Worm (Caenorhabditis elegans) whole organism, L3 larva: ENCODE measurements around the gene str-90.

ENCODE experiments used
- ceh-16 ChIP-seq: sonication (generic microtip); optimal IDR thresholded peaks from 2 replicates; lab custom pipeline; 2017; ENCODE audit warnings: missing biosample characterization, missing genetic modification characterization
- ceh-28 ChIP-seq: fragments of 150-350 bp; optimal IDR thresholded peaks from 2 replicates; lab custom pipeline; 2014; ENCODE audit warnings: missing biosample characterization, missing genetic modification reagents, missing genetic modification characterization
- elt-1 ChIP-seq: fragments of 150-350 bp; optimal IDR thresholded peaks from 2 replicates; lab custom pipeline; 2014; ENCODE audit warnings: missing biosample characterization, missing genetic modification characterization
- elt-3 ChIP-seq, 3 experiments: fragments of 150-350 bp in 1 of 3; sonication (generic microtip) in 2 of 3; optimal IDR thresholded peaks; 2 replicates in 2 of 3; 4 replicates in 1 of 3; lab custom pipeline; 2014 to 2017; ENCODE audit warnings: missing biosample characterization in 3 of 3, missing genetic modification characterization in 3 of 3
- hmg-11 ChIP-seq: sonication (generic microtip); optimal IDR thresholded peaks from 2 replicates; lab custom pipeline; 2016; ENCODE audit warnings: missing genetic modification characterization, missing compliant biosample characterization
- lin-15B ChIP-seq: fragments of 150-350 bp; optimal IDR thresholded peaks from 2 replicates; lab custom pipeline; 2014; ENCODE audit warnings: missing biosample characterization, missing genetic modification characterization
- nhr-43 ChIP-seq: sonication (generic microtip); optimal IDR thresholded peaks from 2 replicates; lab custom pipeline; 2016; ENCODE audit warnings: mild to moderate bottlenecking, missing genetic modification characterization, missing compliant biosample characterization; ENCODE audit not compliant: poor library complexity, severe bottlenecking
- nhr-76 ChIP-seq: fragments of 150-350 bp; sonication (generic microtip); optimal IDR thresholded peaks from 5 replicates; lab custom pipeline; 2014; ENCODE audit warnings: missing biosample characterization, missing genetic modification characterization
- nhr-77 ChIP-seq: fragments of 150-350 bp; optimal IDR thresholded peaks from 2 replicates; lab custom pipeline; 2014; ENCODE audit warnings: missing biosample characterization, missing genetic modification characterization
- pha-4 ChIP-seq: fragments of 150-350 bp; optimal IDR thresholded peaks from 2 replicates; lab custom pipeline; 2014; ENCODE audit warnings: missing biosample characterization, missing genetic modification reagents, missing genetic modification characterization
- sea-2 ChIP-seq: fragments of 150-350 bp; sonication (generic microtip); optimal IDR thresholded peaks from 4 replicates; lab custom pipeline; 2014; ENCODE audit warnings: missing biosample characterization, missing genetic modification reagents, missing genetic modification characterization
- snpc-4 ChIP-seq: fragments of 150-350 bp; optimal IDR thresholded peaks from 2 replicates; lab custom pipeline; 2014; ENCODE audit warnings: missing biosample characterization, missing genetic modification characterization
- unc-39 ChIP-seq: sonication (generic microtip); optimal IDR thresholded peaks from 4 replicates; lab custom pipeline; 2017; ENCODE audit warnings: missing biosample characterization, missing genetic modification characterization
- ztf-11 ChIP-seq: fragments of 150-350 bp; optimal IDR thresholded peaks from 2 replicates; lab custom pipeline; 2014; ENCODE audit warnings: missing biosample characterization, missing genetic modification characterization
- ztf-4 ChIP-seq: fragments of 150-350 bp; optimal IDR thresholded peaks from 2 replicates; lab custom pipeline; 2014; ENCODE audit warnings: missing biosample characterization, missing genetic modification characterization

Gene str-90

DNA sequence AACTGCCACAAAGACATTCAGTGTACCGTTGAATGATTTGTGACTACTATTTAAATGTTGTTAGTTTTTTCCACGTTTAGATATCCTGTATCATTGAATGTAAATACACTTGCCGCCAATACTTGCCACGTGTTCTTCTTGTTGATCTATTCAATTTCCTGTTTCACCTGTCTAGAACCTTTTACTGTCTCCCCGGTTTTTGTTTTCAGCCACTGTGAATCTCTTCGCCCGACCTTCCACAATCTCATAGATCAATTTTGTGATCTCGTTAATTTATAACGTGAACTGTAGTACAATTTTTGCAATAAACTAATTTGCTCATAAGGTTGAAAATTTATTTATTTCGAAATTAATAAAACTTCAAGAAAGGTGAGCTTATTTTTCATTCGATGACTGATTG, 42.3 kb downstream of the str-90 start, which contains the start of gene D1014.13:
TSS of gene D1014.13 (plus strand) at position 301 of the 400 bp plus-strand sequence.
- TF ChIP-seq lin-15B (tag; lab: Kevin White, UChicago) = no peak
- TF ChIP-seq hmg-11 (tag; lab: Kevin White, UChicago) = no peak
- no peak for TF ChIP-seq unc-39 (tag; lab: Kevin White, UChicago)
- TF ChIP-seq elt-3 (tag; optimal IDR thresholded peaks at IDR 0.05; lab: Kevin White, UChicago) = no peak
- TF ChIP-seq, all 47 proteins: peak for 0

DNA sequence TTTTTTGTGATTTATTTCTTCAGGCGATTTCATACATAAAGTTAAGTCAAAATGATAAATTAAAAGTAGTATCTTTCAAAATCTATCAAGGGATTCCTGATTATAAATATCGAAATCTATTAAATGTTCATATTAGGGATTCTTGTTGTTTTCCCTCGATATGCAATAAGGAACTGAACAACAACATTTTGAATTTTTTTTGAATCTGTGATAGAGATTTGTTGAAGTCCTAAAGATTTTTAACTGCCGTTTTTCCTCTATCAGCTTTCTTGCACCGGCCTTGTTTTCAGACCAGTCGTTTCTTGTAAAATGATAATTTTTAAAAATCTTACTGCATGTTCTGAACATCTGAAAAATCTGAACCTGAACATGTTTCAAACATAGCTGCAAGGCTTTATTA, 52.7 kb downstream of the str-90 start:
- no peak for TF ChIP-seq hmg-11 (tag; lab: Kevin White, UChicago)
- no peak for TF ChIP-seq ztf-4 (tag; lab: Kevin White, UChicago)
- no peak for TF ChIP-seq snpc-4 (tag; lab: Kevin White, UChicago)
- no peak for TF ChIP-seq pha-4
- no peak for TF ChIP-seq ceh-16 (tag; lab: Kevin White, UChicago)
- TF ChIP-seq sea-2 (GFP tag; lab: Kevin White, UChicago) = no peak
- TF ChIP-seq elt-3 (tag; optimal IDR thresholded peaks at IDR 0.05; lab: Kevin White, UChicago) = no peak
- TF ChIP-seq ztf-11 (tag; lab: Kevin White, UChicago) = no peak
- no peak for TF ChIP-seq nhr-77 (tag; lab: Kevin White, UChicago)
- no peak for TF ChIP-seq unc-39 (tag; lab: Kevin White, UChicago)
- no peak for TF ChIP-seq nhr-43
- no peak for TF ChIP-seq elt-1 (tag; lab: Kevin White, UChicago)
- TF ChIP-seq lin-15B (tag; lab: Kevin White, UChicago) = no peak
- TF ChIP-seq ceh-28 (tag; lab: Kevin White, UChicago) = no peak
- no peak for TF ChIP-seq nhr-76 (tag; lab: Kevin White, UChicago)
